Worm (Caenorhabditis elegans): ENCODE measurements around the gene daf-18.

- TF ChIP-seq nhr-111 (GFP tag; optimal IDR thresholded peaks at IDR 0.05) (no peak), pqm-1 (tag; optimal IDR thresholded peaks at IDR 0.05) (no peak), set-16 (GFP tag; IDR thresholded peaks at IDR 0.05) (no peak)
These were observed 23.6 kb downstream of the daf-18 start, which contains the start of gene gpa-4 for ce11 chrIV:401395-401794.

Measured in whole organism, L4 larva.